Fruit fly (Drosophila melanogaster): ENCODE data around the gene CG33060.

The CG33060 gene

DNA sequence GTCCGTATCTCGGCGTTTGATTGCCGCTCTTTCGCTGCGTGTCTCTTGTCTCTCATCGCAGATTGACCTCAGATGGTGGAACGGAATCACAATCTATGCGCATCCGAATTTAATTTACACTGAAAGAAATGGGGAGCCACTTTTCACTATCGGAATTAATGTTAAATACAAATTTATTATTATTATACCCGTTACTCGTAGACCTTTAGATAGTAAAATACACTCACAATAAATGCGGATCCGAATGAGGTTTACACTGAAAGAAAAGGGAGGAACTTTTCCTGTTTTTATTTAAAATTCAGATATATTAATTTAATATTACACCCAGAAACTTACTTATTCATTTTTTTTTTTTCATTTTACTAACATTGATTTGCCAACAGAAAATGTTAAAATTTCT, 41.8 kb upstream of the CG33060 start:
- no peak for TF ChIP-seq lz (GFP tag; optimal IDR thresholded peaks at IDR 0.05)
- TF ChIP-seq Gug (GFP tag; IDR thresholded peaks at IDR 0.05), result no peak
- no peak for TF ChIP-seq CG6854 (GFP tag; optimal IDR thresholded peaks at IDR 0.05)
- peak; percentile 30 for TF ChIP-seq acj6 (GFP tag; optimal IDR thresholded peaks at IDR 0.05)
- no peak for TF ChIP-seq salr (GFP tag; optimal IDR thresholded peaks at IDR 0.05)
- TF ChIP-seq CG34406 (GFP tag; optimal IDR thresholded peaks at IDR 0.05), result peak; percentile 5
- TF ChIP-seq spab (GFP tag; optimal IDR thresholded peaks at IDR 0.05), result peak; percentile 12
- TF ChIP-seq CG1621 (tag; optimal IDR thresholded peaks at IDR 0.05), result peak; percentile 12
- TF ChIP-seq Eip78C (GFP tag), result peak; percentile 73
- TF ChIP-seq Hr4 (GFP tag; optimal IDR thresholded peaks at IDR 0.05), result peak; percentile 18
- no peak for TF ChIP-seq fd85E (GFP tag; optimal IDR thresholded peaks at IDR 0.05)
- TF ChIP-seq CG11762 (GFP tag; optimal IDR thresholded peaks at IDR 0.05; ENCODE audit: insufficient read depth), result peak; percentile 15
- TF ChIP-seq CG10669 (GFP tag; optimal IDR thresholded peaks at IDR 0.05), result peak; percentile 4
- peak; percentile 33 for TF ChIP-seq CG10631 (GFP tag; optimal IDR thresholded peaks at IDR 0.05)
- no peak for TF ChIP-seq CG8319 (GFP tag; optimal IDR thresholded peaks at IDR 0.05)
- TF ChIP-seq svp (GFP tag), result no peak
- TF ChIP-seq CG15336 (GFP tag; IDR thresholded peaks at IDR 0.05), result peak; percentile 8; the same call in 1 of the 2 replicates
- 0 out of 3 replicates have a peak, but pooled peaks have one; percentile 45 for TF ChIP-seq CG6163 (GFP tag; IDR thresholded peaks at IDR 0.05)
- no peak for TF ChIP-seq Sox102F (GFP tag; optimal IDR thresholded peaks at IDR 0.05)
- TF ChIP-seq cyc (GFP tag; optimal IDR thresholded peaks at IDR 0.05), result no peak
- no peak for TF ChIP-seq Hr39 (GFP tag; optimal IDR thresholded peaks at IDR 0.05)
- no peak for TF ChIP-seq CG6792 (GFP tag; optimal IDR thresholded peaks at IDR 0.05)
- TF ChIP-seq CG3032 (tag; optimal IDR thresholded peaks at IDR 0.05), result no peak
- no peak for TF ChIP-seq dsx (GFP tag; optimal IDR thresholded peaks at IDR 0.05; ENCODE audit: poor library complexity, severe bottlenecking)
- TF ChIP-seq topi (GFP tag; optimal IDR thresholded peaks at IDR 0.05), result no peak
- TF ChIP-seq ss (GFP tag; optimal IDR thresholded peaks at IDR 0.05), result no peak
- TF ChIP-seq net (GFP tag; optimal IDR thresholded peaks at IDR 0.05), result no peak
- no peak for TF ChIP-seq esn (GFP tag; optimal IDR thresholded peaks at IDR 0.05)
- peak; percentile 46; the same call in 1 of the 3 replicates for TF ChIP-seq CG8119 (GFP tag; IDR thresholded peaks at IDR 0.05)
- peak; percentile 10 for TF ChIP-seq pdm3 (GFP tag; optimal IDR thresholded peaks at IDR 0.05)
- peak; percentile 25 for TF ChIP-seq CG32006 (GFP tag; optimal IDR thresholded peaks at IDR 0.05)
- peak; percentile 23 for TF ChIP-seq achi (GFP tag; optimal IDR thresholded peaks at IDR 0.05)
- peak; percentile 26 for TF ChIP-seq OdsH (GFP tag; optimal IDR thresholded peaks at IDR 0.05)
- no peak for TF ChIP-seq CG8632 (GFP tag; optimal IDR thresholded peaks at IDR 0.05)
- peak; percentile 14 for TF ChIP-seq Ets96B (tag; optimal IDR thresholded peaks at IDR 0.05)
- peak; percentile 14; the same call in 1 of the 3 replicates for TF ChIP-seq eg (GFP tag; IDR thresholded peaks at IDR 0.05)
- TF ChIP-seq CG31627 (GFP tag; optimal IDR thresholded peaks at IDR 0.05), result no peak
- no peak for TF ChIP-seq vri (GFP tag; optimal IDR thresholded peaks at IDR 0.05)

DNA sequence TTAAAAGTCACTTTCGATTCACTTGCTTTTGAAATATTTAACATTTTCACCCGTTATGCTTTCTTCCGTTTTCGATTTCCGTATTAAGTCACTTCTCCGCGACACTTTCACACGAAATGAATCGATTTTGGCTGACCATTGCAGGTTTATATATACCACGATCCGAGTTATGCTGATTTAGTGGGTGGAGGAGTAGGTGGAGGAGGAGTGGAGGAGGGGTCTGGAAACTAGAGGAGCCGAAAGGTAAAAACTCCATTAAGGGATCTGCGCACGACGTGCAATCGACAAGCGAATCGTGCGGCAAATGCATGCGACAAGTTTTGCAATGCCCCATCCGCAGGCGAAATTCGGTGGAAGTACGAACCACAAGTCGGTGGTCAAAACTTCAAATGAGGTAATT, 40.0 kb upstream of the CG33060 start, which contains the start of gene CG13045:
Gene CG13045 (minus strand): TSS at position 101 of the 400 bp plus-strand sequence.
- TF ChIP-seq CG8632 (GFP tag; optimal IDR thresholded peaks at IDR 0.05), result no peak
- TF ChIP-seq net (GFP tag; optimal IDR thresholded peaks at IDR 0.05), result no peak
- TF ChIP-seq CG16779 (tag; optimal IDR thresholded peaks at IDR 0.05), result no peak
- TF ChIP-seq achi (GFP tag; optimal IDR thresholded peaks at IDR 0.05), result no peak
- TF ChIP-seq CG8119 (GFP tag; IDR thresholded peaks at IDR 0.05), result no peak
- no peak for TF ChIP-seq svp (GFP tag)
- TF ChIP-seq dsx (GFP tag; optimal IDR thresholded peaks at IDR 0.05; ENCODE audit: poor library complexity, severe bottlenecking), result no peak
- no peak for TF ChIP-seq fd59A (GFP tag; optimal IDR thresholded peaks at IDR 0.05)
- TF ChIP-seq Eip78C (GFP tag), result no peak
- TF ChIP-seq Eip75B (GFP tag; optimal IDR thresholded peaks at IDR 0.05), result no peak
- TF ChIP-seq CG10631 (GFP tag; optimal IDR thresholded peaks at IDR 0.05), result no peak
- TF ChIP-seq Sox15 (GFP tag; optimal IDR thresholded peaks at IDR 0.05), result no peak
- TF ChIP-seq CG6163 (GFP tag; IDR thresholded peaks at IDR 0.05), result no peak
- TF ChIP-seq Smox (GFP tag; optimal IDR thresholded peaks at IDR 0.05), result no peak
- no peak for TF ChIP-seq cyc (GFP tag; optimal IDR thresholded peaks at IDR 0.05)
- TF ChIP-seq CG11762 (GFP tag; optimal IDR thresholded peaks at IDR 0.05; ENCODE audit: insufficient read depth), result no peak
- no peak for TF ChIP-seq CG6792 (GFP tag; optimal IDR thresholded peaks at IDR 0.05)
- no peak for TF ChIP-seq CG6808 (GFP tag; optimal IDR thresholded peaks at IDR 0.05)
- no peak for TF ChIP-seq Sox102F (GFP tag; optimal IDR thresholded peaks at IDR 0.05)
